Worm (Caenorhabditis elegans): ENCODE measurements around the gene C01G12.13.

The C01G12.13 gene

ce11 chrII:14587407-14587806 is 10.9 kb downstream of the C01G12.13 start, which contains the start of gene C01G12.5:
TSS of gene C01G12.5 (minus strand) at chrII:14587507.
- TF ChIP-seq F49E8.2 (tag; optimal IDR thresholded peaks at IDR 0.05; ENCODE audit: insufficient read depth): no peak
- no peak for TF ChIP-seq tlf-1 (GFP tag; optimal IDR thresholded peaks at IDR 0.05)
- no peak for TF ChIP-seq madf-6 (GFP tag; IDR thresholded peaks at IDR 0.05)
- no peak for TF ChIP-seq die-1 (tag; optimal IDR thresholded peaks at IDR 0.05)
- TF ChIP-seq madf-3 (GFP tag; IDR thresholded peaks at IDR 0.05): no peak
- no peak for TF ChIP-seq cebp-2 (GFP tag; IDR thresholded peaks at IDR 0.05)
- TF ChIP-seq dox-1 (GFP tag; IDR thresholded peaks at IDR 0.05): no peak

ce11 chrII:14588162-14588561 is 11.6 kb downstream of the C01G12.13 start, which contains the start of gene nspb-10:
TSS of gene nspb-10 (minus strand) at chrII:14588262.
- TF ChIP-seq ztf-6 (GFP tag; IDR thresholded peaks at IDR 0.05) (no peak), hsf-1 (GFP tag; IDR thresholded peaks at IDR 0.05) (no peak), F57A8.1 (GFP tag; optimal IDR thresholded peaks at IDR 0.05) (no peak), F22D6.2 (tag; optimal IDR thresholded peaks at IDR 0.05) (no peak), egl-18 (GFP tag; IDR thresholded peaks at IDR 0.05) (no peak), tbx-9 (tag; optimal IDR thresholded peaks at IDR 0.05; ENCODE audit: borderline replicate concordance) (no peak), B0261.1 (tag; optimal IDR thresholded peaks at IDR 0.05) (no peak), unc-130 (GFP tag; optimal IDR thresholded peaks at IDR 0.05) (no peak), ceh-91 (GFP tag; IDR thresholded peaks at IDR 0.05) (no peak), ztf-3 (GFP tag; optimal IDR thresholded peaks at IDR 0.05) (no peak)

ce11 chrII:14591699-14592098 is 15.2 kb downstream of the C01G12.13 start, which contains the start of gene C01G12.7:
TSS of gene C01G12.7 (minus strand) at chrII:14591893.
- TF ChIP-seq B0261.1 (tag; optimal IDR thresholded peaks at IDR 0.05): no peak
- TF ChIP-seq efl-1 (GFP tag; optimal IDR thresholded peaks at IDR 0.05): no peak
- no peak for TF ChIP-seq nfyb-1 (GFP tag; IDR thresholded peaks at IDR 0.05)
- TF ChIP-seq C06A6.2 (GFP tag; conservative IDR thresholded peaks at IDR 0.05): no peak
- TF ChIP-seq F49E8.2 (tag; optimal IDR thresholded peaks at IDR 0.05; ENCODE audit: insufficient read depth): no peak
- no peak for TF ChIP-seq mcd-1 (GFP tag; IDR thresholded peaks at IDR 0.05)
- TF ChIP-seq attf-5 (GFP tag; optimal IDR thresholded peaks at IDR 0.05): no peak
- TF ChIP-seq die-1 (tag; optimal IDR thresholded peaks at IDR 0.05): no peak
- no peak for TF ChIP-seq aptf-3 (GFP tag; IDR thresholded peaks at IDR 0.05)
- no peak for TF ChIP-seq F33H1.4 (GFP tag; IDR thresholded peaks at IDR 0.05)
- TF ChIP-seq athp-1 (tag; optimal IDR thresholded peaks at IDR 0.05): no peak
- TF ChIP-seq egl-18 (GFP tag; IDR thresholded peaks at IDR 0.05): no peak
- no peak for TF ChIP-seq atf-7 (tag; optimal IDR thresholded peaks at IDR 0.05)
- no peak for TF ChIP-seq pha-4 (tag; optimal IDR thresholded peaks at IDR 0.05)
- no peak for TF ChIP-seq ceh-100 (GFP tag; IDR thresholded peaks at IDR 0.05)
- TF ChIP-seq Y53F4B.3 (GFP tag; IDR thresholded peaks at IDR 0.05): no peak
- TF ChIP-seq nfya-2 (GFP tag; IDR thresholded peaks at IDR 0.05): no peak

ce11 chrII:14592629-14593028 is 16.1 kb downstream of the C01G12.13 start:
- TF ChIP-seq Y79H2A.3 (GFP tag; conservative IDR thresholded peaks at IDR 0.05) (no peak), F57C9.4 (tag; optimal IDR thresholded peaks at IDR 0.05) (no peak), aptf-2 (GFP tag; conservative IDR thresholded peaks at IDR 0.05) (no peak), lsy-27 (tag; optimal IDR thresholded peaks at IDR 0.05; ENCODE audit: borderline replicate concordance, insufficient read depth) (no peak), ztf-6 (GFP tag; IDR thresholded peaks at IDR 0.05) (no peak), F49E8.2 (tag; optimal IDR thresholded peaks at IDR 0.05; ENCODE audit: insufficient read depth) (no peak), Y56A3A.18 (GFP tag; IDR thresholded peaks at IDR 0.05) (no peak), ZK185.1 (tag; optimal IDR thresholded peaks at IDR 0.05; ENCODE audit: poor library complexity, severe bottlenecking) (no peak), him-1 (tag; optimal IDR thresholded peaks at IDR 0.05) (no peak), rec-8 (tag; optimal IDR thresholded peaks at IDR 0.05) (no peak), snpc-1.1 (tag; optimal IDR thresholded peaks at IDR 0.05; ENCODE audit: insufficient read depth) (no peak), ztf-3 (GFP tag; optimal IDR thresholded peaks at IDR 0.05) (no peak), zim-3 (tag; optimal IDR thresholded peaks at IDR 0.05) (no peak), efl-1 (GFP tag; optimal IDR thresholded peaks at IDR 0.05) (no peak), ceh-91 (GFP tag; IDR thresholded peaks at IDR 0.05) (no peak), tbp1 (GFP tag; optimal IDR thresholded peaks at IDR 0.05) (no peak), K12H6.12 (tag; optimal IDR thresholded peaks at IDR 0.05) (no peak), nfya-2 (GFP tag; IDR thresholded peaks at IDR 0.05) (no peak), B0336.3 (GFP tag; IDR thresholded peaks at IDR 0.05) (no peak), T26A5.8 (tag; optimal IDR thresholded peaks at IDR 0.05) (no peak)
